Worm (Caenorhabditis elegans): ENCODE data around the gene F11C1.9.

ce11 chrX:12951175-12951574 lies 26.2 kb downstream of the F11C1.9 start:
- no peak for TF ChIP-seq med-1 (GFP tag; optimal IDR thresholded peaks at IDR 0.05; ENCODE audit: insufficient read depth)
- TF ChIP-seq klf-2 (GFP tag; conservative IDR thresholded peaks at IDR 0.05) = no peak
- TF ChIP-seq T22C8.4 (GFP tag; IDR thresholded peaks at IDR 0.05) = no peak
- TF ChIP-seq ref-1 (GFP tag; conservative IDR thresholded peaks at IDR 0.05) = no peak
- TF ChIP-seq ztf-29 (GFP tag; IDR thresholded peaks at IDR 0.05) = no peak
- no peak for TF ChIP-seq cog-1 (tag; optimal IDR thresholded peaks at IDR 0.05)
- no peak for TF ChIP-seq ztf-23 (GFP tag; IDR thresholded peaks at IDR 0.05)

Measured in whole organism, midembryonic.